Worm (Caenorhabditis elegans) whole organism, L4/young adult: Measurements from ENCODE around the gene sqv-8.

ENCODE experiments used
- W03F9.2 ChIP-seq: fragments of 150-350 bp; optimal IDR thresholded peaks from 2 replicates; lab custom pipeline; 2014; ENCODE audit warnings: missing biosample characterization, missing genetic modification characterization
- dao-5 ChIP-seq: sonication (generic microtip); optimal IDR thresholded peaks from 2 replicates; lab custom pipeline; 2016; ENCODE audit warnings: missing genotype, missing genetic modification characterization, moderate library complexity, missing compliant biosample characterization
- him-1 ChIP-seq: sonication (generic microtip); optimal IDR thresholded peaks from 2 replicates; lab custom pipeline; 2016; ENCODE audit warnings: missing genotype, missing genetic modification reagents, missing genetic modification characterization, missing compliant biosample characterization

The sqv-8 gene

ce11 chrII:9646928-9647838 lies at the start of gene sqv-8:
Gene sqv-8, plus strand, starts transcription at chrII:9646978.
- TF ChIP-seq him-1 (no peak), W03F9.2 (tag; lab: Kevin White, UChicago) (no peak), dao-5 (tag; lab: Kevin White, UChicago) (no peak)

- no peak for TF ChIP-seq him-1
Observed at ce11 chrII:9597516-9598047, 49.2 kb upstream of the sqv-8 start, which contains the start of gene mrpl-53. Gene mrpl-53, plus strand, starts transcription at chrII:9597622.

- TF ChIP-seq dao-5 (tag; lab: Kevin White, UChicago): no peak
- TF ChIP-seq him-1: no peak
- no peak for TF ChIP-seq W03F9.2 (tag; lab: Kevin White, UChicago)
Observed at ce11 chrII:9600022-9600722, 46.6 kb upstream of the sqv-8 start.

ce11 chrII:9601069-9601468 lies 45.7 kb upstream of the sqv-8 start:
- TF ChIP-seq him-1 (no peak), dao-5 (tag; lab: Kevin White, UChicago) (no peak), W03F9.2 (tag; lab: Kevin White, UChicago) (peak; percentile 29)

ce11 chrII:9601679-9602078 lies 45.1 kb upstream of the sqv-8 start:
- TF ChIP-seq him-1 (no peak), dao-5 (tag; lab: Kevin White, UChicago) (no peak), W03F9.2 (tag; lab: Kevin White, UChicago) (no peak)

ce11 chrII:9602566-9602965 lies 44.2 kb upstream of the sqv-8 start:
- TF ChIP-seq W03F9.2 (tag; lab: Kevin White, UChicago): no peak

- TF ChIP-seq him-1: no peak
- peak; percentile 71 for TF ChIP-seq W03F9.2 (tag; lab: Kevin White, UChicago)
- no peak for TF ChIP-seq dao-5 (tag; lab: Kevin White, UChicago)
Observed at ce11 chrII:9603419-9603818, 43.4 kb upstream of the sqv-8 start.

- no peak for TF ChIP-seq dao-5 (tag; lab: Kevin White, UChicago)
- TF ChIP-seq him-1: no peak
- TF ChIP-seq W03F9.2 (tag; lab: Kevin White, UChicago): no peak
Observed at ce11 chrII:9604063-9604462, 42.7 kb upstream of the sqv-8 start.

- TF ChIP-seq W03F9.2 (tag; lab: Kevin White, UChicago): no peak
- TF ChIP-seq him-1: no peak
- TF ChIP-seq dao-5 (tag; lab: Kevin White, UChicago): no peak
Observed at ce11 chrII:9604685-9605084, 42.1 kb upstream of the sqv-8 start.

ce11 chrII:9605336-9605735 lies 41.4 kb upstream of the sqv-8 start, which contains the start of gene nhr-19:
Gene nhr-19, minus strand, starts transcription at chrII:9605526.
- no peak for TF ChIP-seq dao-5 (tag; lab: Kevin White, UChicago)
- no peak for TF ChIP-seq him-1
- no peak for TF ChIP-seq W03F9.2 (tag; lab: Kevin White, UChicago)

- TF ChIP-seq dao-5 (tag; lab: Kevin White, UChicago) (no peak), W03F9.2 (tag; lab: Kevin White, UChicago) (no peak), him-1 (no peak)
Observed at ce11 chrII:9605954-9606353, 40.8 kb upstream of the sqv-8 start.

- TF ChIP-seq W03F9.2 (tag; lab: Kevin White, UChicago): no peak
- no peak for TF ChIP-seq him-1
- no peak for TF ChIP-seq dao-5 (tag; lab: Kevin White, UChicago)
Observed at ce11 chrII:9606485-9607036, 40.2 kb upstream of the sqv-8 start.

- TF ChIP-seq dao-5 (tag; lab: Kevin White, UChicago) (no peak), W03F9.2 (tag; lab: Kevin White, UChicago) (no peak), him-1 (no peak)
Observed at ce11 chrII:9607137-9607536, 39.6 kb upstream of the sqv-8 start.

ce11 chrII:9609296-9609695 lies 37.5 kb upstream of the sqv-8 start, which contains the start of gene pap-2:
Gene pap-2, minus strand, starts transcription at chrII:9609396.
- TF ChIP-seq dao-5 (tag; lab: Kevin White, UChicago) (no peak), him-1 (no peak), W03F9.2 (tag; lab: Kevin White, UChicago) (no peak)
